Fruit fly (Drosophila melanogaster) whole organism, embryonic: Measurements from ENCODE around the gene pyd.

Experiments used
- Gug ChIP-seq: fragments of 200-800 bp; sonication (Bioruptor generic); IDR thresholded peaks from 4 replicates; pipeline ENCODE4 v1.3.6; 2022; ENCODE audit warnings: missing biosample characterization, missing genetic modification characterization
- pzg ChIP-seq: fragments of 200-800 bp; sonication (Bioruptor generic); optimal IDR thresholded peaks from 3 replicates; lab custom pipeline; 2018; ENCODE audit warnings: missing biosample characterization, mild to moderate bottlenecking, missing genetic modification characterization, moderate library complexity

DNA sequence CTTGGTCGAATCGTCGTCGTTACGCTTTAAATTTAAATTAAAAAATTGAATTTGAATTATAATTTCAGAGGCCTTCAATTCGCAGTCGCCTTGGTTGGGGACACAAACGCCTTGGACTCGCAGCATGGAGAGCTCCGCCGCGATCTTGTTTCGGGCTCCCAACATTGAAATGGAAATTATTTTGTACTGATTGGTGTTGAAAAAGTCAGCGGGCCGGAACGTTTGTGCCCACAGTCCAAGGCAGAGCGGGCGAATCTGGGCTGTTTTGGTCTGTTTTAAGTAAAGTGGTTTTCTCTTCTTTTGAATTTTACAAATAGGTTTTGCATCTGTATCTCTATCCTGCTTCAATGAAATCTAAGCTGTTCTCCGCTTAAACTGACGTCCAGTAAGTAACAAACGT, 116.6 kb downstream of the pyd start:
- TF ChIP-seq Gug (GFP tag; lab: Robert Waterston, UW): no peak
- TF ChIP-seq pzg (GFP tag; lab: Kevin White, UChicago): no peak
